Fruit fly (Drosophila melanogaster): Measurements from ENCODE around the gene trh.
A peak's percentile ranks its signal among the peaks of the same experiment; 100 is the strongest.

Gene trh

dm6 chr3L:374582-374981 lies 17.9 kb downstream of the trh start:
- TF ChIP-seq ssp (GFP tag; IDR thresholded peaks at IDR 0.05) (no peak), ab (GFP tag; optimal IDR thresholded peaks at IDR 0.05) (no peak), chm (GFP tag; IDR thresholded peaks at IDR 0.05) (no peak), zen (tag; optimal IDR thresholded peaks at IDR 0.05) (peak; percentile 69), cg (GFP tag; optimal IDR thresholded peaks at IDR 0.05) (no peak), CG10274 (GFP tag; optimal IDR thresholded peaks at IDR 0.05) (peak; percentile 55), Dref (GFP tag; IDR thresholded peaks at IDR 0.05) (no peak), Drgx (GFP tag; IDR thresholded peaks at IDR 0.05) (no peak), slbo (GFP tag; IDR thresholded peaks at IDR 0.05) (no peak), fd96Cb (tag; optimal IDR thresholded peaks at IDR 0.05) (no peak), CG18599 (GFP tag; optimal IDR thresholded peaks at IDR 0.05) (no peak), Optix (GFP tag; IDR thresholded peaks at IDR 0.05) (no peak), CG12391 (tag; optimal IDR thresholded peaks at IDR 0.05) (no peak), Stat92E (GFP tag; optimal IDR thresholded peaks at IDR 0.05) (no peak), Sox102F (GFP tag; optimal IDR thresholded peaks at IDR 0.05) (no peak), sens (GFP tag) (peak; percentile 45), CG15479 (GFP tag; optimal IDR thresholded peaks at IDR 0.05) (peak; percentile 86), CG1233 (GFP tag; optimal IDR thresholded peaks at IDR 0.05) (peak; percentile 18), grau (tag; optimal IDR thresholded peaks at IDR 0.05) (no peak), az2 (GFP tag; optimal IDR thresholded peaks at IDR 0.05) (no peak), bsh (GFP tag; optimal IDR thresholded peaks at IDR 0.05) (no peak), CG4404 (GFP tag; IDR thresholded peaks at IDR 0.05) (no peak), gce (GFP tag; IDR thresholded peaks at IDR 0.05) (no peak), wdn (GFP tag; IDR thresholded peaks at IDR 0.05) (no peak), fd64A (GFP tag; optimal IDR thresholded peaks at IDR 0.05) (no peak), ham (GFP tag; IDR thresholded peaks at IDR 0.05) (no peak), ken (GFP tag; IDR thresholded peaks at IDR 0.05) (no peak), CG13287 (GFP tag; IDR thresholded peaks at IDR 0.05; ENCODE audit: partially characterized antibody) (no peak)

dm6 chr3L:371228-371627 lies 21.2 kb downstream of the trh start:
- peak; percentile 68 for TF ChIP-seq CG10321 (GFP tag; IDR thresholded peaks at IDR 0.05)
- TF ChIP-seq Nf-YB (GFP tag; optimal IDR thresholded peaks at IDR 0.05), result peak; percentile 94
- peak; percentile 48 for TF ChIP-seq phol (tag; optimal IDR thresholded peaks at IDR 0.05)
- no peak for TF ChIP-seq Drgx (GFP tag; IDR thresholded peaks at IDR 0.05)
- no peak for TF ChIP-seq CG11093 (GFP tag; IDR thresholded peaks at IDR 0.05)
- no peak for TF ChIP-seq gro (GFP tag; optimal IDR thresholded peaks at IDR 0.05)
- TF ChIP-seq zf30C (GFP tag; optimal IDR thresholded peaks at IDR 0.05), result peak; percentile 11
- peak; percentile 6 for TF ChIP-seq cg (GFP tag; optimal IDR thresholded peaks at IDR 0.05)
- peak; percentile 87 for TF ChIP-seq Nf-YC (tag; optimal IDR thresholded peaks at IDR 0.05)
- peak; percentile 64; the same call in 1 of the 3 replicates for TF ChIP-seq sr (GFP tag; IDR thresholded peaks at IDR 0.05)
- TF ChIP-seq vvl (GFP tag; IDR thresholded peaks at IDR 0.05), result no peak
- peak; percentile 85 for TF ChIP-seq gcm (GFP tag; optimal IDR thresholded peaks at IDR 0.05)

dm6 chr3L:366337-366736 lies 26.1 kb downstream of the trh start, which contains the start of gene CG13884:
Gene CG13884, minus strand, starts transcription at chr3L:366437.
- TF ChIP-seq onecut (GFP tag; IDR thresholded peaks at IDR 0.05) (no peak), CG1603 (tag; optimal IDR thresholded peaks at IDR 0.05) (no peak), CG4617 (GFP tag; optimal IDR thresholded peaks at IDR 0.05; ENCODE audit: borderline replicate concordance) (no peak), Dll (GFP tag; IDR thresholded peaks at IDR 0.05; ENCODE audit: partially characterized antibody) (no peak), Adf1 (GFP tag; IDR thresholded peaks at IDR 0.05) (no peak), run (tag; optimal IDR thresholded peaks at IDR 0.05) (no peak), Mad (GFP tag; optimal IDR thresholded peaks at IDR 0.05) (no peak), Oaz (GFP tag; IDR thresholded peaks at IDR 0.05) (no peak), CG12236 (GFP tag; optimal IDR thresholded peaks at IDR 0.05) (no peak), Hr78 (GFP tag; optimal IDR thresholded peaks at IDR 0.05) (no peak), CG18476 (GFP tag; optimal IDR thresholded peaks at IDR 0.05) (no peak), Atf3 (GFP tag; optimal IDR thresholded peaks at IDR 0.05) (no peak), Pdp1 (GFP tag; optimal IDR thresholded peaks at IDR 0.05) (no peak), CG10462 (GFP tag; optimal IDR thresholded peaks at IDR 0.05) (no peak)
